Fruit fly (Drosophila melanogaster): ENCODE measurements around the gene Rox8.

Gene Rox8

dm6 chr3R:24037538-24038265, 10.4 kb downstream of the Rox8 start, which contains the start of gene spas (continued):
- no peak for TF ChIP-seq cas (GFP tag; IDR thresholded peaks at IDR 0.05)
- TF ChIP-seq CG15011 (GFP tag; optimal IDR thresholded peaks at IDR 0.05) = no peak
- peak; percentile 50 for TF ChIP-seq CG3281 (GFP tag; optimal IDR thresholded peaks at IDR 0.05)
- peak; percentile 55; the same call in 1 of the 3 replicates for TF ChIP-seq CG11093 (GFP tag; IDR thresholded peaks at IDR 0.05)
- peak; percentile 90 for TF ChIP-seq CG1603 (tag; optimal IDR thresholded peaks at IDR 0.05)
- 0 out of 3 replicates have a peak, but pooled peaks have one; percentile 26 for TF ChIP-seq CG2199 (GFP tag; IDR thresholded peaks at IDR 0.05)
- peak; percentile 58 for TF ChIP-seq CG3163 (GFP tag; optimal IDR thresholded peaks at IDR 0.05)
- TF ChIP-seq ems (GFP tag; optimal IDR thresholded peaks at IDR 0.05) = peak; percentile 57
- TF ChIP-seq jing (GFP tag; optimal IDR thresholded peaks at IDR 0.05) = no peak
- TF ChIP-seq lbe (GFP tag; optimal IDR thresholded peaks at IDR 0.05) = no peak
- TF ChIP-seq dati (GFP tag; IDR thresholded peaks at IDR 0.05) = peak; percentile 23; the same call in 1 of the 2 replicates
- TF ChIP-seq Dfd (GFP tag; optimal IDR thresholded peaks at IDR 0.05) = no peak
- TF ChIP-seq stc (GFP tag; IDR thresholded peaks at IDR 0.05) = peak; percentile 47; the same call in 1 of the 2 replicates
- TF ChIP-seq fd64A (GFP tag; optimal IDR thresholded peaks at IDR 0.05) = no peak
- TF ChIP-seq Ada2b (GFP tag; IDR thresholded peaks at IDR 0.05) = peak; percentile 41; the same call in 1 of the 2 replicates
- TF ChIP-seq Stat92E (GFP tag; optimal IDR thresholded peaks at IDR 0.05) = no peak
- TF ChIP-seq CG10462 (GFP tag; optimal IDR thresholded peaks at IDR 0.05) = peak; percentile 15
- TF ChIP-seq sob (GFP tag; IDR thresholded peaks at IDR 0.05) = peak; percentile 80
- no peak for TF ChIP-seq CG10147 (GFP tag; optimal IDR thresholded peaks at IDR 0.05)
- peak; percentile 44; the same call in 1 of the 2 replicates for TF ChIP-seq Taf1 (GFP tag; IDR thresholded peaks at IDR 0.05)
- peak; percentile 24 for TF ChIP-seq CG8281 (tag; optimal IDR thresholded peaks at IDR 0.05)
- TF ChIP-seq CG14050 (GFP tag; IDR thresholded peaks at IDR 0.05) = peak; percentile 40; the same call in 2 of the 3 replicates
- TF ChIP-seq zfh2 (GFP tag; optimal IDR thresholded peaks at IDR 0.05) = peak; percentile 82
- peak; percentile 0 for TF ChIP-seq exex (tag; optimal IDR thresholded peaks at IDR 0.05)
- no peak for TF ChIP-seq Hey (tag; optimal IDR thresholded peaks at IDR 0.05)
- peak; percentile 62 for TF ChIP-seq NK7.1 (GFP tag; optimal IDR thresholded peaks at IDR 0.05)
- TF ChIP-seq CG8089 (GFP tag; optimal IDR thresholded peaks at IDR 0.05) = peak; percentile 56
- TF ChIP-seq NC2α (GFP tag; optimal IDR thresholded peaks at IDR 0.05) = peak; percentile 13
- TF ChIP-seq tap (tag; optimal IDR thresholded peaks at IDR 0.05) = no peak
- no peak; the same call in 1 of the 2 replicates for TF ChIP-seq CG32767 (GFP tag; IDR thresholded peaks at IDR 0.05)
- peak; percentile 64 for TF ChIP-seq CG18764 (GFP tag; optimal IDR thresholded peaks at IDR 0.05)
- TF ChIP-seq CG4617 (GFP tag; optimal IDR thresholded peaks at IDR 0.05; ENCODE audit: borderline replicate concordance) = peak; percentile 81
- no peak for TF ChIP-seq ham (GFP tag; IDR thresholded peaks at IDR 0.05)
- no peak for TF ChIP-seq CG6765 (GFP tag; optimal IDR thresholded peaks at IDR 0.05)
- peak; percentile 41 for TF ChIP-seq CG3838 (GFP tag; optimal IDR thresholded peaks at IDR 0.05)
- peak; percentile 60; the same call in 1 of the 2 replicates for TF ChIP-seq klu (GFP tag; IDR thresholded peaks at IDR 0.05)
- TF ChIP-seq fd96Cb (tag; optimal IDR thresholded peaks at IDR 0.05) = peak; percentile 66
- TF ChIP-seq pum (GFP tag; optimal IDR thresholded peaks at IDR 0.05) = peak; percentile 80
- TF ChIP-seq Drgx (GFP tag; IDR thresholded peaks at IDR 0.05) = 0 out of 2 replicates have a peak, but pooled peaks have one; percentile 18
- TF ChIP-seq CG12659 (GFP tag; optimal IDR thresholded peaks at IDR 0.05) = peak; percentile 62
- peak; percentile 95 for TF ChIP-seq Med (GFP tag)
- TF ChIP-seq ssp (GFP tag; IDR thresholded peaks at IDR 0.05) = peak; percentile 69
- TF ChIP-seq YL-1 (GFP tag; optimal IDR thresholded peaks at IDR 0.05) = peak; percentile 65
- peak; percentile 73 for TF ChIP-seq mam (GFP tag; optimal IDR thresholded peaks at IDR 0.05)
- TF ChIP-seq CG12104 (GFP tag; optimal IDR thresholded peaks at IDR 0.05) = no peak
- peak; percentile 80 for TF ChIP-seq slp2 (GFP tag; optimal IDR thresholded peaks at IDR 0.05)
- no peak for TF ChIP-seq gcm2 (GFP tag; optimal IDR thresholded peaks at IDR 0.05)
- peak; percentile 45; the same call in 1 of the 2 replicates for TF ChIP-seq CG5953 (GFP tag; IDR thresholded peaks at IDR 0.05)
- TF ChIP-seq CG2875 (GFP tag; optimal IDR thresholded peaks at IDR 0.05) = no peak

Measured in whole organism, embryonic.